Fruit fly (Drosophila melanogaster): ENCODE measurements around the gene Sfp65A.

dm6 chr3L:6397835-6398234 is 47.8 kb downstream of the Sfp65A start:
- TF ChIP-seq pan (optimal IDR thresholded peaks at IDR 0.05) (no peak), EcR (GFP tag; optimal IDR thresholded peaks at IDR 0.05) (no peak)

All from whole organism.